Worm (Caenorhabditis elegans) whole organism, L4 larva: ENCODE results near the gene sdc-2.

Experiments used
- F44E2.7 ChIP-seq: fragments of 200-800 bp; sonication (Bioruptor generic); IDR thresholded peaks from 2 replicates; pipeline ENCODE4 v2.1.2; 2022; ENCODE audit warnings: missing genetic modification characterization, missing compliant biosample characterization
- T20F7.1 ChIP-seq: fragments of 200-800 bp; sonication (Bioruptor generic); optimal IDR thresholded peaks from 2 replicates; lab custom pipeline; 2018; ENCODE audit warnings: mild to moderate bottlenecking, missing genetic modification characterization, missing compliant biosample characterization
- T26A8.4 ChIP-seq: fragments of 200-800 bp; sonication (Bioruptor generic); IDR thresholded peaks from 2 replicates; pipeline ENCODE4 v1.3.6; 2022; ENCODE audit warnings: missing genetic modification characterization, missing compliant biosample characterization
- ZK337.2 ChIP-seq: fragments of 200-800 bp; sonication (Bioruptor generic); IDR thresholded peaks from 2 replicates; pipeline ENCODE4 v1.3.6; 2022; ENCODE audit warnings: missing genetic modification reagents, missing genetic modification characterization, missing compliant biosample characterization
- aha-1 ChIP-seq: fragments of 150-350 bp; peaks from one replicate; lab custom pipeline; 2014; ENCODE audit warnings: missing biosample characterization, missing genetic modification characterization
- ama-1 ChIP-seq: fragments of 150-350 bp; optimal IDR thresholded peaks from 2 replicates; lab custom pipeline; 2014; ENCODE audit warnings: inconsistent platforms, mixed read lengths
- arid-1 ChIP-seq: fragments of 200-800 bp; sonication (Bioruptor generic); conservative IDR thresholded peaks from 2 replicates; pipeline ENCODE4 v1.3.6; 2022; ENCODE audit warnings: missing genetic modification reagents, missing genetic modification characterization, missing compliant biosample characterization
- ceh-20 ChIP-seq: fragments of 200-800 bp; sonication (Bioruptor generic); IDR thresholded peaks from 2 replicates; pipeline ENCODE4 v1.3.6; 2022; ENCODE audit warnings: missing genetic modification reagents, missing genetic modification characterization, missing compliant biosample characterization
- ceh-28 ChIP-seq: fragments of 150-350 bp; optimal IDR thresholded peaks from 2 replicates; lab custom pipeline; 2014; ENCODE audit warnings: missing biosample characterization, missing genetic modification reagents, missing genetic modification characterization
- ceh-32 ChIP-seq: sonication (generic microtip); optimal IDR thresholded peaks from 2 replicates; lab custom pipeline; 2016; ENCODE audit warnings: mild to moderate bottlenecking, missing genetic modification characterization, missing compliant biosample characterization; ENCODE audit not compliant: poor library complexity
- ceh-62 ChIP-seq: sonication (generic microtip); optimal IDR thresholded peaks from 2 replicates; lab custom pipeline; 2017; ENCODE audit warnings: missing biosample characterization, missing genetic modification characterization
- ctbp-1 ChIP-seq: fragments of 200-800 bp; sonication (Bioruptor generic); IDR thresholded peaks from 2 replicates; pipeline ENCODE4 v1.3.6; 2022; ENCODE audit warnings: missing genetic modification reagents, missing genetic modification characterization, missing compliant biosample characterization
- daf-16 ChIP-seq, 3 experiments: sonication (generic microtip); optimal IDR thresholded peaks; 2 replicates each; lab custom pipeline; 2016 to 2017; ENCODE audit warnings: missing genetic modification characterization in 3 of 3, missing genetic modification reagents in 3 of 3, mild to moderate bottlenecking in 2 of 3, missing compliant biosample characterization in 2 of 3, missing biosample characterization in 1 of 3, moderate library complexity in 1 of 3
- daf-19 ChIP-seq: fragments of 200-800 bp; sonication (Bioruptor generic); conservative IDR thresholded peaks from 2 replicates; pipeline ENCODE4 v1.3.6; 2022; ENCODE audit warnings: missing genetic modification characterization, missing compliant biosample characterization
- dmd-6 ChIP-seq: fragments of 200-800 bp; sonication (Bioruptor generic); IDR thresholded peaks from 2 replicates; pipeline ENCODE4 v1.3.6; 2022; ENCODE audit warnings: missing genetic modification reagents, missing genetic modification characterization, missing compliant biosample characterization
- dmd-8 ChIP-seq: fragments of 200-800 bp; sonication (Bioruptor generic); IDR thresholded peaks from 2 replicates; pipeline ENCODE4 v1.3.6; 2022; ENCODE audit warnings: missing genetic modification characterization, missing compliant biosample characterization
- dpl-1 ChIP-seq: fragments of 150-350 bp; optimal IDR thresholded peaks from 2 replicates; lab custom pipeline; 2014; ENCODE audit warnings: missing biosample characterization, missing genetic modification reagents, missing genetic modification characterization
- dve-1 ChIP-seq: sonication (generic microtip); optimal IDR thresholded peaks from 2 replicates; lab custom pipeline; 2017; ENCODE audit warnings: antibody characterized with exemption, mild to moderate bottlenecking, missing genetic modification characterization, missing compliant biosample characterization; ENCODE audit not compliant: insufficient read depth
- egl-27 ChIP-seq: sonication (generic microtip); optimal IDR thresholded peaks from 3 replicates; lab custom pipeline; 2017; ENCODE audit warnings: missing biosample characterization, missing genetic modification reagents, missing genetic modification characterization
- fkh-10 ChIP-seq: fragments of 150-350 bp; optimal IDR thresholded peaks from 2 replicates; lab custom pipeline; 2014; ENCODE audit warnings: missing biosample characterization, missing genetic modification reagents, missing genetic modification characterization
- hif-1 ChIP-seq, 2 experiments: sonication (generic microtip); optimal IDR thresholded peaks; 2 replicates each; lab custom pipeline; 2016 to 2017; ENCODE audit warnings: missing compliant biosample characterization in 2 of 2, missing genetic modification characterization in 2 of 2, missing genetic modification reagents in 2 of 2, missing genotype in 2 of 2, mild to moderate bottlenecking in 1 of 2
- hmg-1.1 ChIP-seq: fragments of 200-800 bp; sonication (Bioruptor generic); IDR thresholded peaks from 2 replicates; pipeline ENCODE4 v1.3.6; 2022; ENCODE audit warnings: missing genetic modification reagents, missing genetic modification characterization, missing compliant biosample characterization
- jun-1 ChIP-seq: fragments of 150-350 bp; optimal IDR thresholded peaks from 2 replicates; lab custom pipeline; 2014; ENCODE audit warnings: missing biosample characterization, missing genetic modification reagents, missing genetic modification characterization
- lin-1 ChIP-seq: fragments of 200-800 bp; sonication (Bioruptor generic); IDR thresholded peaks from 2 replicates; pipeline ENCODE4 v1.3.6; 2022; ENCODE audit warnings: missing genetic modification reagents, missing genetic modification characterization, missing compliant biosample characterization
- lin-13 ChIP-seq: fragments of 150-350 bp; optimal IDR thresholded peaks from 2 replicates; lab custom pipeline; 2014; ENCODE audit warnings: missing biosample characterization, missing genetic modification reagents, missing genetic modification characterization
- madf-9 ChIP-seq: fragments of 200-800 bp; sonication (Bioruptor generic); conservative IDR thresholded peaks from 2 replicates; pipeline ENCODE4 v1.3.6; 2022; ENCODE audit warnings: missing genetic modification reagents, missing genetic modification characterization, missing compliant biosample characterization
- mdl-1 ChIP-seq, 2 experiments: fragments of 150-350 bp in 1 of 2; sonication (generic microtip) in 1 of 2; optimal IDR thresholded peaks; 2 replicates each; lab custom pipeline; 2014 to 2017; ENCODE audit warnings: missing biosample characterization in 2 of 2, missing genetic modification characterization in 2 of 2
- mes-2 ChIP-seq: sonication (generic microtip); optimal IDR thresholded peaks from 2 replicates; lab custom pipeline; 2016; ENCODE audit warnings: missing genotype, mild to moderate bottlenecking, missing genetic modification characterization, missing compliant biosample characterization; ENCODE audit not compliant: poor library complexity, severe bottlenecking
- mxl-3 ChIP-seq: fragments of 200-800 bp; sonication (Bioruptor generic); optimal IDR thresholded peaks from 2 replicates; lab custom pipeline; 2018; ENCODE audit warnings: mild to moderate bottlenecking, missing genetic modification characterization, missing compliant biosample characterization
- nhr-11 ChIP-seq: fragments of 150-350 bp; optimal IDR thresholded peaks from 2 replicates; lab custom pipeline; 2014; ENCODE audit warnings: missing biosample characterization, missing genetic modification characterization
- nhr-111 ChIP-seq: fragments of 200-800 bp; sonication (Bioruptor generic); optimal IDR thresholded peaks from 2 replicates; lab custom pipeline; 2018; ENCODE audit warnings: mild to moderate bottlenecking, missing genetic modification characterization, missing compliant biosample characterization
- nhr-237 ChIP-seq: sonication (generic microtip); optimal IDR thresholded peaks from 2 replicates; lab custom pipeline; 2017; ENCODE audit warnings: missing biosample characterization, missing genetic modification characterization
- nhr-28 ChIP-seq: fragments of 150-350 bp; optimal IDR thresholded peaks from 2 replicates; lab custom pipeline; 2014; ENCODE audit warnings: missing biosample characterization, missing genetic modification characterization
- nhr-42 ChIP-seq: fragments of 200-800 bp; sonication (Bioruptor generic); IDR thresholded peaks from 2 replicates; pipeline ENCODE4 v1.3.6; 2022; ENCODE audit warnings: missing genetic modification characterization, missing compliant biosample characterization
- nhr-6 ChIP-seq: fragments of 150-350 bp; optimal IDR thresholded peaks from 2 replicates; lab custom pipeline; 2014; ENCODE audit warnings: missing biosample characterization, missing genetic modification characterization
- nhr-77 ChIP-seq: fragments of 150-350 bp; optimal IDR thresholded peaks from 2 replicates; lab custom pipeline; 2014; ENCODE audit warnings: missing biosample characterization, missing genetic modification characterization
- pha-4 ChIP-seq, 2 experiments: fragments of 150-350 bp in 1 of 2; fragments of 200-800 bp in 1 of 2; sonication (Bioruptor generic) in 1 of 2; IDR thresholded peaks in 1 of 2; optimal IDR thresholded peaks in 1 of 2; 2 replicates each; pipeline versions ENCODE4 v1.3.6 to Lab custom; 2014 to 2022; ENCODE audit warnings: missing genetic modification characterization in 2 of 2, missing genetic modification reagents in 2 of 2, missing biosample characterization in 1 of 2, missing compliant biosample characterization in 1 of 2
- php-3 ChIP-seq: fragments of 200-800 bp; sonication (Bioruptor generic); IDR thresholded peaks from 2 replicates; pipeline ENCODE4 v1.3.6; 2022; ENCODE audit warnings: missing genetic modification reagents, missing genetic modification characterization, missing compliant biosample characterization
- rbr-2 ChIP-seq: sonication (generic microtip); optimal IDR thresholded peaks from 2 replicates; lab custom pipeline; 2016; ENCODE audit warnings: missing genotype, missing genetic modification characterization, missing compliant biosample characterization
- saeg-2 ChIP-seq: fragments of 200-800 bp; sonication (Bioruptor generic); IDR thresholded peaks from 2 replicates; pipeline ENCODE4 v1.3.6; 2022; ENCODE audit warnings: missing genetic modification reagents, missing genetic modification characterization, missing compliant biosample characterization
- spr-1 ChIP-seq: sonication (generic microtip); optimal IDR thresholded peaks from 2 replicates; lab custom pipeline; 2016; ENCODE audit warnings: mild to moderate bottlenecking, missing genetic modification characterization, missing compliant biosample characterization
- spr-3 ChIP-seq: fragments of 200-800 bp; sonication (Bioruptor generic); optimal IDR thresholded peaks from 2 replicates; lab custom pipeline; 2018; ENCODE audit warnings: mild to moderate bottlenecking, missing genetic modification characterization, missing compliant biosample characterization
- unc-130 ChIP-seq: sonication (generic microtip); optimal IDR thresholded peaks from 2 replicates; lab custom pipeline; 2016; ENCODE audit warnings: missing genetic modification reagents, missing genetic modification characterization, missing compliant biosample characterization
- unc-62 ChIP-seq, 3 experiments: fragments of 150-350 bp in 1 of 3; sonication (generic microtip); optimal IDR thresholded peaks in 2 of 3; peaks in 1 of 3; 1 replicate in 1 of 3; 2 replicates in 2 of 3; lab custom pipeline; 2014 to 2017; ENCODE audit warnings: missing biosample characterization in 3 of 3, missing genetic modification characterization in 3 of 3, missing genetic modification reagents in 3 of 3, missing genotype in 1 of 3
- vab-7 ChIP-seq: fragments of 200-800 bp; sonication (Bioruptor generic); IDR thresholded peaks from 2 replicates; pipeline ENCODE4 v1.3.6; 2022; ENCODE audit warnings: missing genetic modification reagents, missing genetic modification characterization, missing compliant biosample characterization
- zfp-2 ChIP-seq: sonication (generic microtip); optimal IDR thresholded peaks from 2 replicates; lab custom pipeline; 2016; ENCODE audit warnings: mild to moderate bottlenecking, missing genetic modification characterization, missing compliant biosample characterization
- zip-2 ChIP-seq: fragments of 150-350 bp; optimal IDR thresholded peaks from 2 replicates; lab custom pipeline; 2014; ENCODE audit warnings: missing biosample characterization, missing genetic modification characterization

The sdc-2 gene

DNA sequence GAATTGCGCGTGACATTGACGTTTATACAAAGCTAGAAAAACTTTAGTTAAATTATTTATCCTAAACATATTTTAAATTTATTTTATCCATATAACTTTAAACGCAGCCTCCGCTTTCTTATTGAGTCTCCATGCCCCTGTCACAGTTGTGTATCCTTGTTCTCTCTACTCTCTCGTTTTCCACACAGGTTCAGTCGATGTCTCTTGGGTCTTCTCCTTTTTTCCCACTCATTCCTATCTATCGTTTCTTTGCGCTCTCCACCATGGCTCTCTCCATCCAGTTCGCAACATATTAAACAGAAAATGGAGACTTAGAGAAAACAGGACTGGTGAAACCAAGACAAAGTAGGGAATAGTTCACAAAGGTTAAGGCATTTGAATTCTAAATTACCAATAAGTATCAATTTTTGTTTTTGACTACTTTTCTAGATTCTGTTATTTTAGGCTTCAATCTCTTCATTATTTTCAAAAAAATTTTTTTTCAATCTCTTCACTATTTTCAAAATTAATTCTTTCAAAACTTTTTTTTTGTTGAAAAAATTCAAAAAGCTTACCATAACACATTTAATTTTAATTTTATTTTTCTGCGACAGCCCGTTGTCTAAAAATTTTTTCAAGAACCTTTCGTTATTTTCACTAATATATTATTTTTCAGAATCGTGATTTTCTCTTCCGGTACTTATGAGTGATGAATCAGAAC, at the start of gene sdc-2:
Gene sdc-2 (plus strand): TSS at position 650 of the 700 bp plus-strand sequence.
- peak; percentile 96 for TF ChIP-seq nhr-77 (tag; lab: Kevin White, UChicago)
- peak; percentile 83 for TF ChIP-seq nhr-28
- peak; percentile 26; the same call in 1 of the 2 replicates for TF ChIP-seq madf-9 (GFP tag; lab: Robert Waterston, UW)
- no peak for TF ChIP-seq T20F7.1 (GFP tag; lab: Kevin White, UChicago)
- peak; percentile 20 for TF ChIP-seq nhr-237 (tag; lab: Kevin White, UChicago)
- peak; percentile 53; the same call in 1 of the 2 replicates for TF ChIP-seq ctbp-1 (GFP tag; lab: Robert Waterston, UW)
- TF ChIP-seq daf-16 (GFP tag; optimal IDR thresholded peaks at IDR 0.05; lab: Kevin White, UChicago), result peak in 1 of 2 experiments; percentile 82
- peak; percentile 87 for TF ChIP-seq daf-16 (tag; optimal IDR thresholded peaks at IDR 0.05; lab: Kevin White, UChicago)
- peak in 1 of 2 experiments; percentile 49 for TF ChIP-seq mdl-1 (tag; optimal IDR thresholded peaks at IDR 0.05; lab: Kevin White, UChicago)
- peak in 1 of 2 experiments; percentile 36 for TF ChIP-seq hif-1 (tag; optimal IDR thresholded peaks at IDR 0.05; lab: Kevin White, UChicago)
- TF ChIP-seq nhr-42 (GFP tag; lab: Robert Waterston, UW), result peak; percentile 85
- TF ChIP-seq egl-27 (tag; lab: Kevin White, UChicago), result no peak
- TF ChIP-seq nhr-111 (GFP tag; lab: Kevin White, UChicago), result no peak
- no peak for TF ChIP-seq F44E2.7 (GFP tag; lab: Robert Waterston, UW)
- peak; percentile 50; the same call in 1 of the 2 replicates for TF ChIP-seq php-3
- TF ChIP-seq nhr-11 (tag; lab: Kevin White, UChicago), result peak; percentile 75
- TF ChIP-seq fkh-10 (GFP tag; lab: Kevin White, UChicago), result peak; percentile 61
- peak; percentile 66 for TF ChIP-seq ceh-20 (GFP tag; lab: Robert Waterston, UW)
- TF ChIP-seq lin-13, result peak; percentile 79
- peak; percentile 50 for TF ChIP-seq jun-1
- TF ChIP-seq mxl-3 (GFP tag; lab: Kevin White, UChicago), result peak; percentile 57
- TF ChIP-seq ZK337.2 (GFP tag; lab: Robert Waterston, UW), result no peak
- peak; percentile 53; the same call in 1 of the 2 replicates for TF ChIP-seq vab-7 (GFP tag; lab: Robert Waterston, UW)
- TF ChIP-seq dmd-8 (GFP tag; lab: Robert Waterston, UW), result no peak
- peak in 1 of 2 experiments; percentile 98 for TF ChIP-seq unc-62 (GFP tag; optimal IDR thresholded peaks at IDR 0.05 in 1 of 2; lab: Kevin White, UChicago)
- TF ChIP-seq unc-62 (tag; optimal IDR thresholded peaks at IDR 0.05; lab: Kevin White, UChicago), result no peak
- TF ChIP-seq zfp-2 (tag; lab: Kevin White, UChicago), result no peak
- no peak for TF ChIP-seq ama-1
- peak; percentile 68 for TF ChIP-seq dmd-6 (GFP tag; lab: Robert Waterston, UW)
- no peak for TF ChIP-seq ceh-32
- 0 out of 2 replicates have a peak, but pooled peaks have one; percentile 66 for TF ChIP-seq saeg-2 (GFP tag; lab: Robert Waterston, UW)
- TF ChIP-seq T26A8.4 (GFP tag; lab: Robert Waterston, UW), result peak; percentile 78
- no peak for TF ChIP-seq lin-1 (GFP tag; lab: Robert Waterston, UW)
- no peak for TF ChIP-seq spr-3 (GFP tag; lab: Kevin White, UChicago)
- TF ChIP-seq ceh-62 (tag; lab: Kevin White, UChicago), result no peak
- no peak; the same call in none of the 2 replicates for TF ChIP-seq pha-4 (GFP tag; IDR thresholded peaks at IDR 0.05; lab: Robert Waterston, UW)
- peak; percentile 83 for TF ChIP-seq pha-4 (tag; optimal IDR thresholded peaks at IDR 0.05; lab: Kevin White, UChicago)
- peak; percentile 17 for TF ChIP-seq ceh-28
- TF ChIP-seq dpl-1 (GFP tag; lab: Kevin White, UChicago), result peak; percentile 39
- no peak for TF ChIP-seq daf-19
- peak; percentile 48; the same call in 1 of the 2 replicates for TF ChIP-seq arid-1 (GFP tag; lab: Robert Waterston, UW)
- TF ChIP-seq mes-2 (tag; lab: Kevin White, UChicago), result peak; percentile 88
- TF ChIP-seq nhr-6 (tag; lab: Kevin White, UChicago), result peak; percentile 80
- peak; percentile 70 for TF ChIP-seq spr-1
- TF ChIP-seq unc-130 (GFP tag; lab: Kevin White, UChicago), result no peak
- TF ChIP-seq hmg-1.1 (GFP tag; lab: Robert Waterston, UW), result peak; percentile 90
- TF ChIP-seq dve-1 (tag; lab: Kevin White, UChicago), result peak; percentile 94
- peak; percentile 97 for TF ChIP-seq aha-1 (tag; lab: Kevin White, UChicago)
- TF ChIP-seq zip-2, result peak; percentile 63
- peak; percentile 81 for TF ChIP-seq rbr-2 (tag; lab: Kevin White, UChicago)
